Worm (Caenorhabditis elegans): ENCODE results near the gene dct-5.

DNA sequence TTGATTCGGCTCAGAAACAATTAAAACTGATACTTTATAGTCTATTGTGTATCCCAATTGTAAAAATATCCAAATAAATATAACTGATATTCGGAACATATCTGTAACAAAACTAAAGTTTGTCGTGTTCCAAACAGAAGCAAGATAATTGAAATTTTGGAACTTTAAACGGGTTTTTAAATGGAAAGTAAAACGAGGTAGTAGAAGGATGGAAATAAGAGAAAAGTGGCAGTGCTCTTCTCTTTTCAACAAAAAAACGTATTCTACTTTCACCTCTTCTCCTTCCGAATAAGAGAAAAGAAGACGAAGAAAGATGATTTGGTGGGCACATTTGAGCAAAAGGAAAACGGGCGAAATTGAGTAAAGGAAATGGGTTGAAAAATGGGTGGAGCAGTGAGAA, 9.8 kb upstream of the dct-5 start, which contains the start of gene nmr-1:
- TF ChIP-seq lin-13 (tag; optimal IDR thresholded peaks at IDR 0.05) = no peak
- TF ChIP-seq unc-120 (tag; optimal IDR thresholded peaks at IDR 0.05; ENCODE audit: poor library complexity, severe bottlenecking) = no peak
- no peak for TF ChIP-seq nhr-28 (tag; optimal IDR thresholded peaks at IDR 0.05)
- TF ChIP-seq pha-4 (tag; optimal IDR thresholded peaks at IDR 0.05) = no peak
- no peak for TF ChIP-seq nhr-2 (tag; optimal IDR thresholded peaks at IDR 0.05)
- TF ChIP-seq unc-62 (GFP tag; optimal IDR thresholded peaks at IDR 0.05) = no peak
- TF ChIP-seq mls-2 (tag; optimal IDR thresholded peaks at IDR 0.05) = no peak
- no peak for TF ChIP-seq lsy-2 (tag; optimal IDR thresholded peaks at IDR 0.05)
- no peak for TF ChIP-seq lin-32 (GFP tag; optimal IDR thresholded peaks at IDR 0.05)
- no peak for TF ChIP-seq ceh-83 (GFP tag; optimal IDR thresholded peaks at IDR 0.05)
- TF ChIP-seq nhr-237 (tag; optimal IDR thresholded peaks at IDR 0.05) = no peak
- TF ChIP-seq elt-1 (tag; optimal IDR thresholded peaks at IDR 0.05; ENCODE audit: borderline replicate concordance, insufficient read depth) = no peak
